Fruit fly (Drosophila melanogaster) whole organism, embryonic: ENCODE measurements around the gene Slh.
A peak's percentile ranks its signal among the peaks of the same experiment; 100 is the strongest.

Experiments
- Adf1 ChIP-seq: fragments of 200-800 bp; sonication (Bioruptor generic); IDR thresholded peaks from 2 replicates; pipeline ENCODE4 v1.3.6; 2022; ENCODE audit warnings: missing biosample characterization, missing genetic modification characterization
- Asciz ChIP-seq: fragments of 200-800 bp; sonication (Bioruptor generic); optimal IDR thresholded peaks from 2 replicates; lab custom pipeline; 2017; ENCODE audit warnings: missing biosample characterization, mild to moderate bottlenecking, missing genetic modification characterization, missing genetic modification reagents
- Blimp-1 ChIP-seq: fragments of 200-800 bp; sonication (Bioruptor generic); optimal IDR thresholded peaks from 3 replicates; lab custom pipeline; 2018; ENCODE audit warnings: missing biosample characterization, missing genetic modification characterization, mild to moderate bottlenecking, moderate library complexity, missing genetic modification reagents
- CG1024 ChIP-seq: fragments of 200-800 bp; sonication (Bioruptor generic); IDR thresholded peaks from 2 replicates; pipeline ENCODE4 v1.3.6; 2022; ENCODE audit warnings: missing biosample characterization, missing genetic modification characterization
- CG13775 ChIP-seq: fragments of 200-800 bp; sonication (Bioruptor generic); optimal IDR thresholded peaks from 3 replicates; lab custom pipeline; 2017; ENCODE audit warnings: missing biosample characterization, mild to moderate bottlenecking, missing genetic modification characterization
- CG15514 ChIP-seq: fragments of 200-800 bp; sonication (Bioruptor generic); optimal IDR thresholded peaks from 3 replicates; lab custom pipeline; 2017; ENCODE audit warnings: missing biosample characterization, missing genetic modification characterization, mild to moderate bottlenecking, moderate library complexity, missing genetic modification reagents
- CG18262 ChIP-seq: fragments of 200-800 bp; optimal IDR thresholded peaks from 3 replicates; lab custom pipeline; 2019; ENCODE audit warnings: missing biosample characterization, mild to moderate bottlenecking, missing genetic modification characterization, moderate library complexity
- CG31224 ChIP-seq: fragments of 200-800 bp; sonication (Bioruptor generic); IDR thresholded peaks from 2 replicates; pipeline ENCODE4 v1.3.6; 2022; ENCODE audit warnings: missing biosample characterization, missing genetic modification characterization
- CG32532 ChIP-seq: fragments of 200-800 bp; sonication (Bioruptor generic); IDR thresholded peaks from 2 replicates; pipeline ENCODE4 v1.3.6; 2022; ENCODE audit warnings: missing biosample characterization, missing genetic modification characterization
- CG34224 ChIP-seq: fragments of 200-800 bp; sonication (Bioruptor generic); IDR thresholded peaks from 3 replicates; pipeline ENCODE4 v1.3.6; 2022; ENCODE audit warnings: missing biosample characterization, missing genetic modification characterization; ENCODE audit not compliant: partially characterized antibody
- CG4328 ChIP-seq: fragments of 200-800 bp; sonication (Bioruptor generic); optimal IDR thresholded peaks from 3 replicates; lab custom pipeline; 2017; ENCODE audit warnings: missing biosample characterization, missing genetic modification reagents, missing genetic modification characterization
- CG7839 ChIP-seq: fragments of 200-800 bp; sonication (Bioruptor generic); optimal IDR thresholded peaks from 3 replicates; lab custom pipeline; 2018; ENCODE audit warnings: missing biosample characterization, mild to moderate bottlenecking, missing genetic modification characterization, moderate library complexity
- CG7963 ChIP-seq: fragments of 200-800 bp; sonication (Bioruptor generic); IDR thresholded peaks from 3 replicates; pipeline ENCODE4 v1.3.6; 2022; ENCODE audit warnings: missing biosample characterization, missing genetic modification characterization; ENCODE audit not compliant: partially characterized antibody
- CG8281 ChIP-seq: fragments of 200-800 bp; sonication (Bioruptor generic); optimal IDR thresholded peaks from 2 replicates; lab custom pipeline; 2018; ENCODE audit warnings: missing biosample characterization, mild to moderate bottlenecking, missing genetic modification characterization, moderate library complexity
- CG9609 ChIP-seq: fragments of 200-800 bp; sonication (Bioruptor generic); optimal IDR thresholded peaks from 3 replicates; lab custom pipeline; 2016; ENCODE audit warnings: missing biosample characterization, missing genetic modification characterization
- Dad ChIP-seq: fragments of 200-800 bp; sonication (Bioruptor generic); optimal IDR thresholded peaks from 3 replicates; lab custom pipeline; 2016; ENCODE audit warnings: missing biosample characterization, missing genetic modification characterization
- Dll ChIP-seq: fragments of 200-800 bp; sonication (Bioruptor generic); IDR thresholded peaks from 4 replicates; pipeline ENCODE4 v1.3.6; 2022; ENCODE audit warnings: missing biosample characterization, missing genetic modification characterization; ENCODE audit not compliant: partially characterized antibody
- Dp ChIP-seq: fragments of 200-800 bp; sonication (Bioruptor generic); optimal IDR thresholded peaks from 2 replicates; lab custom pipeline; 2018; ENCODE audit warnings: missing biosample characterization, mild to moderate bottlenecking, missing genetic modification characterization, moderate library complexity
- Drgx ChIP-seq: fragments of 200-800 bp; sonication (Bioruptor generic); IDR thresholded peaks from 2 replicates; pipeline ENCODE4 v1.3.6; 2022; ENCODE audit warnings: missing biosample characterization, missing genetic modification characterization
- Eip74EF ChIP-seq, 2 experiments: fragments of 200-800 bp in 1 of 2; fragments of >200 bp in 1 of 2; sonication (Bioruptor generic) in 1 of 2; optimal IDR thresholded peaks; 2 replicates each; lab custom pipeline; 2017 to 2019; ENCODE audit warnings: missing biosample characterization in 2 of 2, missing genetic modification characterization in 2 of 2, mild to moderate bottlenecking in 1 of 2, moderate library complexity in 1 of 2
- GATAe ChIP-seq: fragments of 200-800 bp; sonication (Bioruptor generic); conservative IDR thresholded peaks from 2 replicates; pipeline ENCODE4 v1.3.6; 2022; ENCODE audit warnings: missing biosample characterization, missing genetic modification characterization
- Hsf ChIP-seq: fragments of 200-800 bp; sonication (Bioruptor generic); optimal IDR thresholded peaks from 3 replicates; lab custom pipeline; 2016; ENCODE audit warnings: missing biosample characterization, missing genetic modification characterization
- Jarid2 ChIP-seq: fragments of 200-800 bp; sonication (Bioruptor generic); optimal IDR thresholded peaks from 3 replicates; lab custom pipeline; 2017; ENCODE audit warnings: mild to moderate bottlenecking, missing biosample characterization, missing genetic modification reagents, missing genetic modification characterization
- Lhr ChIP-seq: fragments of 200-800 bp; sonication (Bioruptor generic); optimal IDR thresholded peaks from 3 replicates; lab custom pipeline; 2017; ENCODE audit warnings: mild to moderate bottlenecking, missing biosample characterization, missing genetic modification reagents, missing genetic modification characterization
- MESR4 ChIP-seq: fragments of 200-800 bp; sonication (Bioruptor generic); optimal IDR thresholded peaks from 2 replicates; lab custom pipeline; 2018; ENCODE audit warnings: missing biosample characterization, mild to moderate bottlenecking, missing genetic modification characterization, moderate library complexity
- Mad ChIP-seq: fragments of 200-800 bp; sonication (Bioruptor generic); optimal IDR thresholded peaks from 2 replicates; lab custom pipeline; 2016; ENCODE audit warnings: missing biosample characterization, missing genetic modification characterization
- Neu2 ChIP-seq: fragments of 200-800 bp; sonication (Bioruptor generic); optimal IDR thresholded peaks from 3 replicates; lab custom pipeline; 2016; ENCODE audit warnings: missing biosample characterization, missing genetic modification characterization, borderline replicate concordance
- Nf-YB ChIP-seq: fragments of 200-800 bp; sonication (Bioruptor generic); optimal IDR thresholded peaks from 3 replicates; lab custom pipeline; 2019; ENCODE audit warnings: missing biosample characterization, mild to moderate bottlenecking, missing genetic modification characterization, moderate library complexity
- Pdp1 ChIP-seq, 2 experiments: fragments of 200-800 bp; sonication (Bioruptor generic); optimal IDR thresholded peaks; 3 replicates each; lab custom pipeline; 2016; ENCODE audit warnings: missing biosample characterization in 2 of 2, missing genetic modification characterization in 2 of 2, mild to moderate bottlenecking in 1 of 2, moderate library complexity in 1 of 2
- Trl ChIP-seq, 3 experiments: fragments of >200 bp in 2 of 3; fragments of 200-800 bp in 1 of 3; sonication (Bioruptor generic) in 1 of 3; optimal IDR thresholded peaks; 2 replicates in 1 of 3; 3 replicates in 2 of 3; lab custom pipeline; 2016 to 2017; ENCODE audit warnings: missing biosample characterization in 1 of 3, missing genetic modification characterization in 1 of 3
- bbx ChIP-seq: fragments of 200-800 bp; sonication (Bioruptor generic); IDR thresholded peaks from 2 replicates; pipeline ENCODE4 v1.3.6; 2022; ENCODE audit warnings: missing biosample characterization, missing genetic modification characterization; ENCODE audit not compliant: partially characterized antibody
- cg ChIP-seq: fragments of 200-800 bp; sonication (Bioruptor generic); optimal IDR thresholded peaks from 3 replicates; lab custom pipeline; 2019; ENCODE audit warnings: missing biosample characterization, mild to moderate bottlenecking, missing genetic modification characterization, moderate library complexity
- chm ChIP-seq: fragments of 200-800 bp; sonication (Bioruptor generic); IDR thresholded peaks from 2 replicates; pipeline ENCODE4 v1.3.6; 2022; ENCODE audit warnings: missing biosample characterization, missing genetic modification characterization
- ci ChIP-seq: fragments of 200-800 bp; sonication (Bioruptor generic); IDR thresholded peaks from 3 replicates; pipeline ENCODE4 v1.3.6; 2022; ENCODE audit warnings: missing biosample characterization, missing genetic modification characterization
- crol ChIP-seq: fragments of 200-800 bp; sonication (Bioruptor generic); IDR thresholded peaks from 2 replicates; pipeline ENCODE4 v1.3.6; 2022; ENCODE audit warnings: missing biosample characterization, missing genetic modification characterization
- disco-r ChIP-seq: fragments of 200-800 bp; sonication (Bioruptor generic); optimal IDR thresholded peaks from 2 replicates; lab custom pipeline; 2016; ENCODE audit warnings: missing biosample characterization, missing genetic modification characterization
- her ChIP-seq: fragments of 200-800 bp; sonication (Bioruptor generic); optimal IDR thresholded peaks from 2 replicates; lab custom pipeline; 2016; ENCODE audit warnings: missing biosample characterization, missing genetic modification characterization
- jing ChIP-seq: fragments of 200-800 bp; sonication (Bioruptor generic); optimal IDR thresholded peaks from 2 replicates; lab custom pipeline; 2018; ENCODE audit warnings: missing biosample characterization, mild to moderate bottlenecking, missing genetic modification characterization
- lab ChIP-seq: fragments of 200-800 bp; sonication (Bioruptor generic); optimal IDR thresholded peaks from 3 replicates; lab custom pipeline; 2017; ENCODE audit warnings: missing biosample characterization, missing genetic modification characterization, mild to moderate bottlenecking, moderate library complexity, missing genetic modification reagents
- lbe ChIP-seq: fragments of 200-800 bp; sonication (Bioruptor generic); optimal IDR thresholded peaks from 2 replicates; lab custom pipeline; 2016; ENCODE audit warnings: missing biosample characterization, mild to moderate bottlenecking, missing genetic modification characterization
- lmd ChIP-seq: fragments of 200-800 bp; sonication (Bioruptor generic); IDR thresholded peaks from 2 replicates; pipeline ENCODE4 v1.3.6; 2022; ENCODE audit warnings: missing biosample characterization, missing genetic modification characterization
- mirr ChIP-seq: fragments of 200-800 bp; sonication (Bioruptor generic); optimal IDR thresholded peaks from 3 replicates; lab custom pipeline; 2018; ENCODE audit warnings: missing biosample characterization, mild to moderate bottlenecking, missing genetic modification characterization
- org-1 ChIP-seq: fragments of 200-800 bp; sonication (Bioruptor generic); optimal IDR thresholded peaks from 2 replicates; lab custom pipeline; 2017; ENCODE audit warnings: missing biosample characterization, missing genetic modification characterization
- pros ChIP-seq: fragments of 200-800 bp; sonication (Bioruptor generic); optimal IDR thresholded peaks from 3 replicates; lab custom pipeline; 2019; ENCODE audit warnings: missing biosample characterization, mild to moderate bottlenecking, missing genetic modification characterization, moderate library complexity
- sc ChIP-seq, 3 experiments: fragments of >200 bp in 2 of 3; fragments of 200-800 bp in 1 of 3; sonication (Bioruptor generic) in 1 of 3; optimal IDR thresholded peaks; 2 replicates in 2 of 3; 3 replicates in 1 of 3; lab custom pipeline; 2017; ENCODE audit warnings: mild to moderate bottlenecking in 1 of 3, missing biosample characterization in 1 of 3, missing genetic modification characterization in 1 of 3, missing genetic modification reagents in 1 of 3
- sima ChIP-seq: fragments of 200-800 bp; sonication (Bioruptor generic); optimal IDR thresholded peaks from 2 replicates; lab custom pipeline; 2016; ENCODE audit warnings: missing biosample characterization, missing genetic modification characterization
- tap ChIP-seq: fragments of 200-800 bp; optimal IDR thresholded peaks from 3 replicates; lab custom pipeline; 2019; ENCODE audit warnings: missing biosample characterization, mild to moderate bottlenecking, missing genetic modification characterization, moderate library complexity

The Slh gene

DNA sequence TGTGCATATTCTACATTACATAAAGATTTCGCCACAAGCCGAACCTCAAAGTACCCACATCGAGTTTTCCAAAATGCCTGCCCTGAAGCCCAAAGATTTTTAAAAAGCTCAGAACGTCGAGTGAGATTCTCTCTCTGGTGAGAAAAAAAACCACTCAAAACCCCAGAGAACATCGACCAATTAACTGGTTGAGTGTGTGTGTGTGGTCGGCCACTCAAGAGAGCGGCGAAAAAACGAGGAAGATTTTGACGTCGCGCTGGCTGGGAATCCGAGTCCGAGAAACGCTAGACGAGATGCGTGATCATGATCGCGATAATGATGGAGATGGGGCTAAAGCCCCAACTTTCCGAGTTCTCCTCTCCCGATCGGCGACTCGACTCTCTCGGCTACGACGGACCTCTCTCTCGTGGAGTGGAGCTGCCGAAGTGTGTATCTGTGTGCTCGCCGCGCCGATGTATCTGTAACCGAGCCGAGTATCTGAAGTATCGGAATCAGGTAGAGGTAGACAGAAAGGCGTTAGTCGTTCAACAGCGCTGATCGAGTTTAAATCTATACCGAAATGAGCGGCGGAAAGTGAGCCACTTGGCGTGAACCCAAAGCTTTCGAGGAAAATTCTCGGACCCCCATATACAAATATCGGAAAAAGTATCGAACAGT lies 41.6 kb downstream of the Slh start (continued):
- no peak for TF ChIP-seq Pdp1 (GFP tag; optimal IDR thresholded peaks at IDR 0.05; lab: Kevin White, UChicago)
- TF ChIP-seq disco-r (GFP tag; lab: Kevin White, UChicago) = no peak
- peak; percentile 42; the same call in 1 of the 2 replicates for TF ChIP-seq chm (GFP tag; lab: Robert Waterston, UW)
- TF ChIP-seq CG32532 (GFP tag; lab: Robert Waterston, UW) = peak; percentile 30; the same call in 1 of the 2 replicates
- no peak for TF ChIP-seq MESR4 (GFP tag; lab: Kevin White, UChicago)
- TF ChIP-seq mirr (GFP tag; lab: Kevin White, UChicago) = no peak
- TF ChIP-seq Adf1 (GFP tag; lab: Robert Waterston, UW) = peak; percentile 70
- TF ChIP-seq CG7839 (tag; lab: Kevin White, UChicago) = no peak
- no peak for TF ChIP-seq crol (GFP tag; lab: Robert Waterston, UW)
- TF ChIP-seq Neu2 = no peak
- TF ChIP-seq sc (optimal IDR thresholded peaks at IDR 0.05; lab: Kevin White, UChicago) = no peak
- no peak for TF ChIP-seq sc (GFP tag; optimal IDR thresholded peaks at IDR 0.05; lab: Kevin White, UChicago)
- TF ChIP-seq lab (GFP tag; lab: Kevin White, UChicago) = peak; percentile 11
- TF ChIP-seq CG15514 = peak; percentile 18
- no peak for TF ChIP-seq Mad (GFP tag; lab: Kevin White, UChicago)
- TF ChIP-seq CG7963 = no peak
- TF ChIP-seq Blimp-1 (GFP tag; lab: Kevin White, UChicago) = no peak
- TF ChIP-seq Jarid2 (GFP tag; lab: Kevin White, UChicago) = peak; percentile 92
- no peak for TF ChIP-seq Dad (GFP tag; lab: Kevin White, UChicago)
- TF ChIP-seq ci (GFP tag; lab: Robert Waterston, UW) = peak; percentile 28; the same call in 1 of the 3 replicates
- no peak for TF ChIP-seq lmd (GFP tag; lab: Robert Waterston, UW)
- no peak for TF ChIP-seq tap (tag; lab: Kevin White, UChicago)
- peak; percentile 2 for TF ChIP-seq her (GFP tag; lab: Kevin White, UChicago)
- peak; percentile 56; the same call in 3 of the 4 replicates for TF ChIP-seq Dll (GFP tag; lab: Robert Waterston, UW)
- TF ChIP-seq Lhr (GFP tag; lab: Kevin White, UChicago) = no peak
- TF ChIP-seq org-1 (GFP tag; lab: Kevin White, UChicago) = no peak
- peak; percentile 40 for TF ChIP-seq jing
- no peak for TF ChIP-seq CG1024
- peak in 1 of 2 experiments; percentile 22 for TF ChIP-seq Eip74EF (GFP tag; optimal IDR thresholded peaks at IDR 0.05; lab: Kevin White, UChicago)
- no peak for TF ChIP-seq Dp (GFP tag; lab: Kevin White, UChicago)
- peak; percentile 91 for TF ChIP-seq cg (GFP tag; lab: Kevin White, UChicago)
- TF ChIP-seq pros = peak; percentile 2
- no peak for TF ChIP-seq Asciz (GFP tag; lab: Kevin White, UChicago)
- TF ChIP-seq bbx (GFP tag; lab: Robert Waterston, UW) = 0 out of 2 replicates have a peak, but pooled peaks have one; percentile 19
- no peak for TF ChIP-seq CG4328 (GFP tag; lab: Kevin White, UChicago)
- peak; percentile 8 for TF ChIP-seq lbe (GFP tag; lab: Kevin White, UChicago)
- no peak for TF ChIP-seq CG8281 (tag; lab: Kevin White, UChicago)
- no peak for TF ChIP-seq CG9609 (GFP tag; lab: Kevin White, UChicago)
- TF ChIP-seq Trl (optimal IDR thresholded peaks at IDR 0.05; lab: Kevin White, UChicago) = peak; percentile 88 to 91
- TF ChIP-seq Trl (GFP tag; optimal IDR thresholded peaks at IDR 0.05; lab: Kevin White, UChicago) = peak; percentile 4
- no peak for TF ChIP-seq CG13775 (GFP tag; lab: Kevin White, UChicago)
- no peak for TF ChIP-seq Hsf (GFP tag; lab: Kevin White, UChicago)
- peak; percentile 41; the same call in 1 of the 2 replicates for TF ChIP-seq Drgx (GFP tag; lab: Robert Waterston, UW)
- no peak for TF ChIP-seq sima
- peak; percentile 77 for TF ChIP-seq Nf-YB (GFP tag; lab: Kevin White, UChicago)
- TF ChIP-seq CG31224 (GFP tag; lab: Robert Waterston, UW) = no peak
- no peak for TF ChIP-seq CG18262 (tag; lab: Kevin White, UChicago)
- no peak for TF ChIP-seq GATAe
- peak; percentile 46; the same call in 2 of the 3 replicates for TF ChIP-seq CG34224 (GFP tag; lab: Robert Waterston, UW)
